Fruit fly (Drosophila melanogaster) Kc167 (cell line): ENCODE measurements around the gene CG17078.

Experiments
- h ChIP-seq: fragments of >200 bp; optimal IDR thresholded peaks from 3 replicates; lab custom pipeline; 2018; ENCODE audit warnings: missing external identifiers
- insv ChIP-seq: fragments of >200 bp; optimal IDR thresholded peaks from 3 replicates; lab custom pipeline; 2018; ENCODE audit warnings: missing external identifiers
- ttk ChIP-seq: sonication (Bioruptor generic); optimal IDR thresholded peaks from 2 replicates; lab custom pipeline; 2017; ENCODE audit warnings: missing external identifiers

DNA sequence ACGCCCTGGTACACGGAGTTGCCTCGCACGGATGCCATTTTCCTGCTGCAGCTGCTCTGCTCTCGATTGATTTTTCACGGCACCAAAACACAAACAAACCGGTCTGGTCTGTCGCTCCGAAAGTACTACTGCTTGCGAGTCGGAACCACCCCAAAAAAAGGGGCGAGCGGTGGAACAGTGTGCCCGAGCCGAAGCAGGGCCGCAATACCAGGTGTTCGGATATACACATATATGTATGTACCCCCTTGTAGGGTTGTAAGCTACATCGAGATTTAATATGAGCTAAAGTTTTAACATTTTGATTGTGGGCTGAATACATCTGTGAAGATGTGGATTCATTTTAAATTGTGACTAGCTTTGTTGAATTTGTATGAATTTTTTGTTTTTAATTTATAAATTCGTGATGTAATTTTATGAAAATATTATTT, 7.6 kb upstream of the CG17078 start:
- TF ChIP-seq ttk (lab: Kevin White, UChicago) (no peak), h (lab: Kevin White, UChicago) (no peak), insv (lab: Kevin White, UChicago) (no peak)
